Fruit fly (Drosophila melanogaster): ENCODE data around the gene Cht7.

Cht7 gene

DNA sequence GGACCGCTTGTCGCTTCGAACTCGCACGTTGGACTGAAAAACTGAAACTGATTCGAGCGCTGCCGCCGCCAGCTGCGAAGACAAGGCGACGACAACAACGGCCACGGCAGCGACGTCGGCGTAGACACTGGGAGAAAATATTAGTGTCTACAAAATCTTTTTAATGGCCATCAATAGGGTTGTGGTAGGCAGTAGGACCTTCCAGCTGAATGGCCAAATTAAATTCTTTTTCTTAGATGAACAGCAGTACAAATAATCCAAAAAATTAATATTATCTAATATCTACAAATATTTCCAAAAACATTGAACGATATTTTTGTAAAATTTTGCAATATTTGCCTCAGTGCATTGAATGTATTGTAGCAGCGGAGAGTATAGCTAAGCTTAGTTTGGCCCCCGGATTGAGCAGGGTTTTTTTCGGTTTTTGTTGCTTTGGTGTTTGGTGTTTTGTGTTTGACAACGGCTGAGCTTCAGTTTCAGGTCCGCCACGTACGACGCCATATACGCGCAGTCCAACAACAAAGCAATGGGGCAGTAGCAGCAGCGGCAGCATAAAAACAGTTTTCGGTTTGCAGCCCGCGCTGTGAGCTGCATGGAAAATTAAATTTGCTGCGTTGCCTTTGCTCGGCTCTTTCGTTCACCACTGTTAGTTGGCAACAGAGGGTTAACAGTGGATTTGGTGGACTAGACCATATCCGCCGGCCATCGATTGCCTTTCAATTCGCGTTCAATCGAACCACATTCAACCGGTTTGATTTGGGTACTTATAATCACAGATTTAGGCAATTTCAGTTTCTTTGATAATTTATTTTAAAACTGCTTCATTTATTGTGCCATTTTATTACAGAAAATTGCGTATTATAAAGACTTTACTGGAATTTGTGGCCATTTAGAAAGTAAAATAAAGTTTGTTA lies at the start of gene Cht7 (continued):
- TF ChIP-seq gro (GFP tag; optimal IDR thresholded peaks at IDR 0.05) (peak; percentile 58), inv (GFP tag; IDR thresholded peaks at IDR 0.05; ENCODE audit: partially characterized antibody) (no peak), Hmx (GFP tag; optimal IDR thresholded peaks at IDR 0.05) (peak; percentile 47), bsh (GFP tag; optimal IDR thresholded peaks at IDR 0.05) (peak; percentile 78 to 92), ssp (GFP tag; IDR thresholded peaks at IDR 0.05) (peak; percentile 80), az2 (GFP tag; optimal IDR thresholded peaks at IDR 0.05) (peak; percentile 88), bowl (GFP tag; IDR thresholded peaks at IDR 0.05) (peak; percentile 80), Dek (tag; optimal IDR thresholded peaks at IDR 0.05) (peak; percentile 88), Mrtf (GFP tag; IDR thresholded peaks at IDR 0.05) (peak; percentile 86), CG31441 (GFP tag; IDR thresholded peaks at IDR 0.05) (peak; percentile 89), knrl (GFP tag; IDR thresholded peaks at IDR 0.05; ENCODE audit: partially characterized antibody) (no peak), twi (tag; optimal IDR thresholded peaks at IDR 0.05) (peak; percentile 72), CG7372 (GFP tag; IDR thresholded peaks at IDR 0.05) (peak; percentile 80), ab (GFP tag; optimal IDR thresholded peaks at IDR 0.05) (no peak), fd96Cb (tag; optimal IDR thresholded peaks at IDR 0.05) (peak; percentile 84), CG12219 (GFP tag; optimal IDR thresholded peaks at IDR 0.05) (peak; percentile 84), CG9437 (GFP tag; optimal IDR thresholded peaks at IDR 0.05) (peak; percentile 82), chinmo (GFP tag; IDR thresholded peaks at IDR 0.05; ENCODE audit: partially characterized antibody) (peak; percentile 98), CG1603 (tag; optimal IDR thresholded peaks at IDR 0.05) (peak; percentile 72), schlank (tag; optimal IDR thresholded peaks at IDR 0.05) (peak; percentile 28), CG4328 (GFP tag; optimal IDR thresholded peaks at IDR 0.05) (peak; percentile 55), CG17361 (GFP tag; IDR thresholded peaks at IDR 0.05) (peak; percentile 90), CG13624 (GFP tag; optimal IDR thresholded peaks at IDR 0.05) (peak; percentile 74), CG3065 (GFP tag; optimal IDR thresholded peaks at IDR 0.05) (peak; percentile 48), klu (GFP tag; IDR thresholded peaks at IDR 0.05) (peak; percentile 79; the same call in 1 of the 2 replicates), fru (optimal IDR thresholded peaks at IDR 0.05) (no peak), Pdp1 (GFP tag; optimal IDR thresholded peaks at IDR 0.05) (peak; percentile 64 to 77), CG7556 (GFP tag; optimal IDR thresholded peaks at IDR 0.05) (peak; percentile 90), jigr1 (GFP tag; IDR thresholded peaks at IDR 0.05) (peak; percentile 77; the same call in 2 of the 3 replicates), CG30403 (GFP tag; optimal IDR thresholded peaks at IDR 0.05) (peak; percentile 91), scrt (GFP tag; optimal IDR thresholded peaks at IDR 0.05) (peak; percentile 75), CG15479 (GFP tag; optimal IDR thresholded peaks at IDR 0.05) (no peak), lab (GFP tag; optimal IDR thresholded peaks at IDR 0.05) (peak; percentile 87), CG1602 (GFP tag; optimal IDR thresholded peaks at IDR 0.05) (peak; percentile 80), ERR (GFP tag; optimal IDR thresholded peaks at IDR 0.05) (peak; percentile 3), tap (tag; optimal IDR thresholded peaks at IDR 0.05) (peak; percentile 55), CG10147 (GFP tag; optimal IDR thresholded peaks at IDR 0.05) (peak; percentile 82), CG8924 (tag; optimal IDR thresholded peaks at IDR 0.05) (peak; percentile 91), NfI (GFP tag; optimal IDR thresholded peaks at IDR 0.05) (peak; percentile 91), Vsx1 (GFP tag; optimal IDR thresholded peaks at IDR 0.05) (peak; percentile 78), chm (GFP tag; IDR thresholded peaks at IDR 0.05) (peak; percentile 46; the same call in 1 of the 2 replicates), btn (GFP tag; optimal IDR thresholded peaks at IDR 0.05) (peak; percentile 43), Rx (GFP tag; IDR thresholded peaks at IDR 0.05) (peak; percentile 41; the same call in 1 of the 2 replicates), CG18764 (GFP tag; optimal IDR thresholded peaks at IDR 0.05) (peak; percentile 47), Hey (tag; optimal IDR thresholded peaks at IDR 0.05) (peak; percentile 16), CG14667 (GFP tag; IDR thresholded peaks at IDR 0.05) (peak; percentile 73), amos (GFP tag; IDR thresholded peaks at IDR 0.05; ENCODE audit: partially characterized antibody) (no peak), CG15601 (tag; optimal IDR thresholded peaks at IDR 0.05) (peak; percentile 99)

Measured in whole organism, embryonic.